Worm (Caenorhabditis elegans) whole organism, L4 larva: Measurements from ENCODE around the gene srd-17.

ENCODE experiments used
- F10B5.3 ChIP-seq: sonication (generic microtip); optimal IDR thresholded peaks from 2 replicates; lab custom pipeline; 2016; ENCODE audit warnings: mild to moderate bottlenecking, missing genetic modification characterization, missing compliant biosample characterization
- F49E8.2 ChIP-seq: sonication (generic microtip); optimal IDR thresholded peaks from 2 replicates; lab custom pipeline; 2016; ENCODE audit warnings: missing compliant biosample characterization, mild to moderate bottlenecking, missing genetic modification characterization, borderline replicate concordance
- T26A8.4 ChIP-seq: fragments of 200-800 bp; sonication (Bioruptor generic); IDR thresholded peaks from 2 replicates; pipeline ENCODE4 v1.3.6; 2022; ENCODE audit warnings: missing genetic modification characterization, missing compliant biosample characterization
- Y75B8A.6 ChIP-seq: fragments of 200-800 bp; sonication (Bioruptor generic); IDR thresholded peaks from 2 replicates; pipeline ENCODE4 v1.3.6; 2022; ENCODE audit warnings: missing genetic modification reagents, missing genetic modification characterization, missing compliant biosample characterization
- aha-1 ChIP-seq: fragments of 150-350 bp; peaks from one replicate; lab custom pipeline; 2014; ENCODE audit warnings: missing biosample characterization, missing genetic modification characterization
- ama-1 ChIP-seq: fragments of 150-350 bp; optimal IDR thresholded peaks from 2 replicates; lab custom pipeline; 2014; ENCODE audit warnings: inconsistent platforms, mixed read lengths
- attf-4 ChIP-seq: sonication (generic microtip); optimal IDR thresholded peaks from 3 replicates; lab custom pipeline; 2017; ENCODE audit warnings: missing biosample characterization, missing genetic modification characterization
- ceh-44 ChIP-seq: fragments of 200-800 bp; sonication (Bioruptor generic); IDR thresholded peaks from 2 replicates; pipeline ENCODE4 v1.3.6; 2022; ENCODE audit warnings: missing genetic modification reagents, missing genetic modification characterization, missing compliant biosample characterization
- ctbp-1 ChIP-seq: fragments of 200-800 bp; sonication (Bioruptor generic); IDR thresholded peaks from 2 replicates; pipeline ENCODE4 v1.3.6; 2022; ENCODE audit warnings: missing genetic modification reagents, missing genetic modification characterization, missing compliant biosample characterization
- daf-12 ChIP-seq: fragments of 150-350 bp; optimal IDR thresholded peaks from 2 replicates; lab custom pipeline; 2014; ENCODE audit warnings: missing biosample characterization, missing genetic modification reagents, missing genetic modification characterization
- dmd-9 ChIP-seq: fragments of 200-800 bp; sonication (Bioruptor generic); IDR thresholded peaks from 2 replicates; pipeline ENCODE4 v1.3.6; 2022; ENCODE audit warnings: missing genetic modification reagents, missing genetic modification characterization, missing compliant biosample characterization
- dpl-1 ChIP-seq: fragments of 150-350 bp; optimal IDR thresholded peaks from 2 replicates; lab custom pipeline; 2014; ENCODE audit warnings: missing biosample characterization, missing genetic modification reagents, missing genetic modification characterization
- duxl-1 ChIP-seq: sonication (generic microtip); optimal IDR thresholded peaks from 2 replicates; lab custom pipeline; 2016; ENCODE audit warnings: mild to moderate bottlenecking, missing genetic modification characterization, moderate library complexity, missing compliant biosample characterization; ENCODE audit not compliant: poor library complexity
- egl-43 ChIP-seq: fragments of 200-800 bp; sonication (Bioruptor generic); IDR thresholded peaks from 2 replicates; pipeline ENCODE4 v1.3.6; 2022; ENCODE audit warnings: missing genetic modification reagents, missing genetic modification characterization, missing compliant biosample characterization
- fos-1 ChIP-seq: fragments of 150-350 bp; optimal IDR thresholded peaks from 2 replicates; lab custom pipeline; 2014; ENCODE audit warnings: missing biosample characterization, missing genetic modification characterization
- gei-8 ChIP-seq: fragments of 200-800 bp; sonication (Bioruptor generic); optimal IDR thresholded peaks from 2 replicates; lab custom pipeline; 2018; ENCODE audit warnings: mild to moderate bottlenecking, missing genetic modification characterization, missing compliant biosample characterization
- hlh-11 ChIP-seq: fragments of 200-800 bp; sonication (Bioruptor generic); optimal IDR thresholded peaks from 2 replicates; lab custom pipeline; 2018; ENCODE audit warnings: mild to moderate bottlenecking, missing genetic modification characterization, missing compliant biosample characterization
- hlh-30 ChIP-seq: sonication (generic microtip); optimal IDR thresholded peaks from 2 replicates; lab custom pipeline; 2017; ENCODE audit warnings: antibody characterized with exemption, mild to moderate bottlenecking, missing genetic modification characterization, missing compliant biosample characterization; ENCODE audit not compliant: insufficient read depth
- hmg-1.1 ChIP-seq: fragments of 200-800 bp; sonication (Bioruptor generic); IDR thresholded peaks from 2 replicates; pipeline ENCODE4 v1.3.6; 2022; ENCODE audit warnings: missing genetic modification reagents, missing genetic modification characterization, missing compliant biosample characterization
- lim-7 ChIP-seq: fragments of 200-800 bp; sonication (Bioruptor generic); IDR thresholded peaks from 2 replicates; pipeline ENCODE4 v1.3.6; 2022; ENCODE audit warnings: missing genetic modification characterization, missing compliant biosample characterization
- lin-13 ChIP-seq: fragments of 150-350 bp; optimal IDR thresholded peaks from 2 replicates; lab custom pipeline; 2014; ENCODE audit warnings: missing biosample characterization, missing genetic modification reagents, missing genetic modification characterization
- lin-38 ChIP-seq: fragments of 200-800 bp; sonication (Bioruptor generic); IDR thresholded peaks from 2 replicates; pipeline ENCODE4 v1.3.6; 2022; ENCODE audit warnings: missing genetic modification reagents, missing genetic modification characterization, missing compliant biosample characterization
- lir-3 ChIP-seq: sonication (generic microtip); optimal IDR thresholded peaks from 2 replicates; lab custom pipeline; 2016; ENCODE audit warnings: mild to moderate bottlenecking, missing genetic modification characterization, missing compliant biosample characterization
- lsy-2 ChIP-seq, 2 experiments: fragments of 150-350 bp in 1 of 2; sonication (generic microtip) in 1 of 2; optimal IDR thresholded peaks; 2 replicates each; lab custom pipeline; 2014 to 2017; ENCODE audit warnings: missing biosample characterization in 2 of 2, missing genetic modification characterization in 2 of 2
- madf-9 ChIP-seq: fragments of 200-800 bp; sonication (Bioruptor generic); conservative IDR thresholded peaks from 2 replicates; pipeline ENCODE4 v1.3.6; 2022; ENCODE audit warnings: missing genetic modification reagents, missing genetic modification characterization, missing compliant biosample characterization
- mep-1 ChIP-seq: fragments of 150-350 bp; sonication (generic microtip); optimal IDR thresholded peaks from 3 replicates; lab custom pipeline; 2014; ENCODE audit warnings: missing biosample characterization, missing genetic modification characterization
- mxl-2 ChIP-seq: fragments of 200-800 bp; sonication (Bioruptor generic); conservative IDR thresholded peaks from 2 replicates; pipeline ENCODE4 v1.3.6; 2022; ENCODE audit warnings: missing genetic modification reagents, missing genetic modification characterization, missing compliant biosample characterization
- mxl-3 ChIP-seq: fragments of 200-800 bp; sonication (Bioruptor generic); optimal IDR thresholded peaks from 2 replicates; lab custom pipeline; 2018; ENCODE audit warnings: mild to moderate bottlenecking, missing genetic modification characterization, missing compliant biosample characterization
- nhr-25 ChIP-seq: sonication (generic microtip); optimal IDR thresholded peaks from 2 replicates; lab custom pipeline; 2017; ENCODE audit warnings: missing genetic modification characterization, mild to moderate bottlenecking, missing compliant biosample characterization, antibody characterized with exemption, moderate library complexity, borderline replicate concordance; ENCODE audit not compliant: insufficient read depth
- nhr-6 ChIP-seq: fragments of 150-350 bp; optimal IDR thresholded peaks from 2 replicates; lab custom pipeline; 2014; ENCODE audit warnings: missing biosample characterization, missing genetic modification characterization
- pha-4 ChIP-seq, 2 experiments: fragments of 150-350 bp in 1 of 2; fragments of 200-800 bp in 1 of 2; sonication (Bioruptor generic) in 1 of 2; IDR thresholded peaks in 1 of 2; optimal IDR thresholded peaks in 1 of 2; 2 replicates each; pipeline versions ENCODE4 v1.3.6 to Lab custom; 2014 to 2022; ENCODE audit warnings: missing genetic modification characterization in 2 of 2, missing genetic modification reagents in 2 of 2, missing biosample characterization in 1 of 2, missing compliant biosample characterization in 1 of 2
- set-16 ChIP-seq: fragments of 200-800 bp; sonication (Bioruptor generic); IDR thresholded peaks from 2 replicates; pipeline ENCODE4 v1.3.6; 2022; ENCODE audit warnings: missing genetic modification reagents, missing genetic modification characterization, missing compliant biosample characterization
- snpc-1.2 ChIP-seq: fragments of 200-800 bp; sonication (Bioruptor generic); IDR thresholded peaks from 2 replicates; pipeline ENCODE4 v1.3.6; 2022; ENCODE audit warnings: missing genetic modification reagents, missing genetic modification characterization, missing compliant biosample characterization
- spr-1 ChIP-seq: sonication (generic microtip); optimal IDR thresholded peaks from 2 replicates; lab custom pipeline; 2016; ENCODE audit warnings: mild to moderate bottlenecking, missing genetic modification characterization, missing compliant biosample characterization
- tag-97 ChIP-seq: fragments of 200-800 bp; sonication (Bioruptor generic); IDR thresholded peaks from 2 replicates; pipeline ENCODE4 v1.3.6; 2022; ENCODE audit warnings: missing genetic modification characterization, missing compliant biosample characterization
- unc-62 ChIP-seq, 3 experiments: fragments of 150-350 bp in 1 of 3; sonication (generic microtip); optimal IDR thresholded peaks in 2 of 3; peaks in 1 of 3; 1 replicate in 1 of 3; 2 replicates in 2 of 3; lab custom pipeline; 2014 to 2017; ENCODE audit warnings: missing biosample characterization in 3 of 3, missing genetic modification characterization in 3 of 3, missing genetic modification reagents in 3 of 3, missing genotype in 1 of 3
- vab-7 ChIP-seq: fragments of 200-800 bp; sonication (Bioruptor generic); IDR thresholded peaks from 2 replicates; pipeline ENCODE4 v1.3.6; 2022; ENCODE audit warnings: missing genetic modification reagents, missing genetic modification characterization, missing compliant biosample characterization
- zfp-2 ChIP-seq: sonication (generic microtip); optimal IDR thresholded peaks from 2 replicates; lab custom pipeline; 2016; ENCODE audit warnings: mild to moderate bottlenecking, missing genetic modification characterization, missing compliant biosample characterization
- ztf-7 ChIP-seq: fragments of 150-350 bp; optimal IDR thresholded peaks from 2 replicates; lab custom pipeline; 2014; ENCODE audit warnings: missing biosample characterization, missing genetic modification characterization

The srd-17 gene

ce11 chrV:13415462-13415861 is 17.1 kb downstream of the srd-17 start:
- 0 out of 2 replicates have a peak, but pooled peaks have one; percentile 43 for TF ChIP-seq hmg-1.1 (GFP tag; lab: Robert Waterston, UW)
- TF ChIP-seq vab-7 (GFP tag; lab: Robert Waterston, UW) = no peak
- 0 out of 2 replicates have a peak, but pooled peaks have one; percentile 20 for TF ChIP-seq ctbp-1 (GFP tag; lab: Robert Waterston, UW)
- 0 out of 2 replicates have a peak, but pooled peaks have one; percentile 40 for TF ChIP-seq dmd-9 (GFP tag; lab: Robert Waterston, UW)
- TF ChIP-seq zfp-2 (tag; lab: Kevin White, UChicago) = no peak
- peak; percentile 89 for TF ChIP-seq aha-1 (tag; lab: Kevin White, UChicago)
- peak; percentile 6 for TF ChIP-seq F10B5.3 (tag; lab: Kevin White, UChicago)
- TF ChIP-seq set-16 (GFP tag; lab: Robert Waterston, UW) = peak; percentile 99
- TF ChIP-seq pha-4 (GFP tag; IDR thresholded peaks at IDR 0.05; lab: Robert Waterston, UW) = peak; percentile 70; the same call in 1 of the 2 replicates
- TF ChIP-seq pha-4 (tag; optimal IDR thresholded peaks at IDR 0.05; lab: Kevin White, UChicago) = no peak
- peak; percentile 29 for TF ChIP-seq gei-8 (GFP tag; lab: Kevin White, UChicago)
- TF ChIP-seq ztf-7 (tag; lab: Kevin White, UChicago) = no peak
- TF ChIP-seq, all 104 proteins: peak for 8

ce11 chrV:13414585-13414984 is 17.9 kb downstream of the srd-17 start, which contains the start of gene cut-2:
Gene cut-2, plus strand, starts transcription at chrV:13414949.
- peak; percentile 63 for TF ChIP-seq mxl-3 (GFP tag; lab: Kevin White, UChicago)
- peak; percentile 8 for TF ChIP-seq hlh-11 (tag; lab: Kevin White, UChicago)
- TF ChIP-seq fos-1 (tag; lab: Kevin White, UChicago) = no peak

DNA sequence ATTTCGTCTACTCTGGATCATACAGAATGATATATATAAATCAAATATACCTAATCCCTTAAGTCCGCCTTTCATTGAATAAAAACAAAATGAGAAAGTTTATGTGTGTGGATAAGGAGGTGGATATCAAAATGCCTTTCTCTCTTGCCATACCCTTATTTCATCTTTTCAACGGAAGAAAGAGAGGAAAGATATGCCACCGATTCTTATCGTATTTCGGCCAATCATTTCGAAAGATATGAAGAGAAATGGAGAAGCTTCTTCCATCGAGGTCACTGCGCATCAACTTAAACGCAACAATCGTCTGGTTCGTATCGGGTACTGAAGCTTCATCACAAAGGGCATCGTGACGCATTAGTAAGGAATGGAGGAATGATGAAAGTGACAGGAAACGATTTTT is 19.2 kb downstream of the srd-17 start:
- TF ChIP-seq lim-7 (GFP tag; lab: Robert Waterston, UW) (no peak), duxl-1 (tag; lab: Kevin White, UChicago) (no peak), mxl-2 (GFP tag; lab: Robert Waterston, UW) (no peak), lsy-2 (tag; optimal IDR thresholded peaks at IDR 0.05; lab: Kevin White, UChicago) (no peak), lin-38 (GFP tag; lab: Robert Waterston, UW) (no peak), ceh-44 (no peak), mep-1 (tag; lab: Kevin White, UChicago) (no peak), pha-4 (GFP tag; IDR thresholded peaks at IDR 0.05; lab: Robert Waterston, UW) (no peak), pha-4 (tag; optimal IDR thresholded peaks at IDR 0.05; lab: Kevin White, UChicago) (no peak), T26A8.4 (no peak), lir-3 (tag; lab: Kevin White, UChicago) (no peak), dpl-1 (GFP tag; lab: Kevin White, UChicago) (no peak), F49E8.2 (tag; lab: Kevin White, UChicago) (no peak), attf-4 (tag; lab: Kevin White, UChicago) (no peak), hlh-11 (tag; lab: Kevin White, UChicago) (no peak), tag-97 (GFP tag; lab: Robert Waterston, UW) (no peak)

ce11 chrV:13411992-13412298 is 20.6 kb downstream of the srd-17 start:
- TF ChIP-seq hlh-30 (tag; lab: Kevin White, UChicago) (peak; percentile 78), tag-97 (GFP tag; lab: Robert Waterston, UW) (no peak), hmg-1.1 (GFP tag; lab: Robert Waterston, UW) (no peak)
- TF ChIP-seq, all 104 proteins: peak for 1

- TF ChIP-seq snpc-1.2 (GFP tag; lab: Robert Waterston, UW) (0 out of 2 replicates have a peak, but pooled peaks have one; percentile 13), madf-9 (GFP tag; lab: Robert Waterston, UW) (no peak), spr-1 (tag; lab: Kevin White, UChicago) (peak; percentile 36), unc-62 (GFP tag; optimal IDR thresholded peaks at IDR 0.05 in 1 of 2; lab: Kevin White, UChicago) (peak in 1 of 2 experiments; percentile 76), unc-62 (tag; optimal IDR thresholded peaks at IDR 0.05; lab: Kevin White, UChicago) (no peak), egl-43 (peak; percentile 75; the same call in 1 of the 2 replicates), daf-12 (tag; lab: Kevin White, UChicago) (no peak), mep-1 (tag; lab: Kevin White, UChicago) (peak; percentile 17), Y75B8A.6 (GFP tag; lab: Robert Waterston, UW) (no peak), lin-13 (peak; percentile 38), T26A8.4 (peak; percentile 47; the same call in 1 of the 2 replicates), nhr-25 (tag; lab: Kevin White, UChicago) (no peak), lin-38 (GFP tag; lab: Robert Waterston, UW) (peak; percentile 12; the same call in 1 of the 2 replicates), set-16 (GFP tag; lab: Robert Waterston, UW) (peak; percentile 97), nhr-6 (tag; lab: Kevin White, UChicago) (peak; percentile 9), ama-1 (lab: Kevin White, UChicago) (peak; percentile 35), mxl-3 (GFP tag; lab: Kevin White, UChicago) (peak; percentile 2)
Measured at ce11 chrV:13411225-13411991, 21.1 kb downstream of the srd-17 start.
